Fruit fly (Drosophila melanogaster): ENCODE data around the gene r.

Gene r

dm6 chrX:16637594-16638485 lies 17.3 kb upstream of the r start, which contains the start of gene RpS19a (continued):
- TF ChIP-seq grn (GFP tag; optimal IDR thresholded peaks at IDR 0.05) (peak; percentile 37), gcm2 (GFP tag; optimal IDR thresholded peaks at IDR 0.05) (peak; percentile 36), CG11247 (GFP tag; IDR thresholded peaks at IDR 0.05) (peak; percentile 68), Dad (GFP tag; optimal IDR thresholded peaks at IDR 0.05) (peak; percentile 35), CG31365 (tag; optimal IDR thresholded peaks at IDR 0.05) (peak; percentile 81), TFAM (GFP tag; optimal IDR thresholded peaks at IDR 0.05) (no peak), CG9437 (GFP tag; optimal IDR thresholded peaks at IDR 0.05) (peak; percentile 74), CG15011 (GFP tag; optimal IDR thresholded peaks at IDR 0.05) (peak; percentile 81), gfzf (GFP tag; optimal IDR thresholded peaks at IDR 0.05) (no peak), CG1832 (GFP tag; optimal IDR thresholded peaks at IDR 0.05) (peak; percentile 53), Six4 (GFP tag; optimal IDR thresholded peaks at IDR 0.05) (no peak), CG4328 (GFP tag; optimal IDR thresholded peaks at IDR 0.05) (peak; percentile 85), CG5953 (GFP tag; IDR thresholded peaks at IDR 0.05) (peak; percentile 75), Lim3 (GFP tag; IDR thresholded peaks at IDR 0.05) (no peak), HHEX (GFP tag; optimal IDR thresholded peaks at IDR 0.05) (peak; percentile 91), CG8388 (GFP tag; optimal IDR thresholded peaks at IDR 0.05) (peak; percentile 49), Eip74EF (GFP tag; optimal IDR thresholded peaks at IDR 0.05) (peak in 1 of 2 experiments; percentile 76), Oli (tag; optimal IDR thresholded peaks at IDR 0.05) (peak; percentile 62), CG32772 (GFP tag; IDR thresholded peaks at IDR 0.05) (peak; percentile 33; the same call in 1 of the 2 replicates), CG13296 (GFP tag; optimal IDR thresholded peaks at IDR 0.05) (peak; percentile 90), E2f2 (GFP tag; IDR thresholded peaks at IDR 0.05) (peak; percentile 58), CG4404 (GFP tag; IDR thresholded peaks at IDR 0.05) (no peak), CG17829 (tag; optimal IDR thresholded peaks at IDR 0.05) (peak; percentile 45), CG6813 (GFP tag; optimal IDR thresholded peaks at IDR 0.05) (peak; percentile 88), Lhr (GFP tag; optimal IDR thresholded peaks at IDR 0.05) (peak; percentile 55), cg (GFP tag; optimal IDR thresholded peaks at IDR 0.05) (peak; percentile 72), pzg (GFP tag; optimal IDR thresholded peaks at IDR 0.05) (no peak), gt (GFP tag; IDR thresholded peaks at IDR 0.05) (0 out of 2 replicates have a peak, but pooled peaks have one; percentile 18), lola (GFP tag; optimal IDR thresholded peaks at IDR 0.05) (peak in 1 of 3 experiments; percentile 35), CG17385 (GFP tag; optimal IDR thresholded peaks at IDR 0.05) (peak; percentile 85), fd64A (GFP tag; optimal IDR thresholded peaks at IDR 0.05) (peak; percentile 87), CG4854 (GFP tag; optimal IDR thresholded peaks at IDR 0.05) (peak; percentile 65), CG11456 (GFP tag; IDR thresholded peaks at IDR 0.05) (peak; percentile 92), ase (GFP tag; IDR thresholded peaks at IDR 0.05) (peak; percentile 73; the same call in 2 of the 3 replicates), sna (GFP tag; IDR thresholded peaks at IDR 0.05; ENCODE audit: partially characterized antibody) (no peak), Neu2 (GFP tag; optimal IDR thresholded peaks at IDR 0.05; ENCODE audit: borderline replicate concordance) (peak; percentile 21), CG10979 (tag; optimal IDR thresholded peaks at IDR 0.05) (peak; percentile 35), CG16815 (GFP tag; optimal IDR thresholded peaks at IDR 0.05) (peak; percentile 1), bbx (GFP tag; IDR thresholded peaks at IDR 0.05; ENCODE audit: partially characterized antibody) (peak; percentile 11), mirr (GFP tag; optimal IDR thresholded peaks at IDR 0.05) (peak; percentile 91), Dip3 (GFP tag; optimal IDR thresholded peaks at IDR 0.05) (peak; percentile 17), nmo (GFP tag; optimal IDR thresholded peaks at IDR 0.05) (peak; percentile 49), CG17186 (GFP tag; optimal IDR thresholded peaks at IDR 0.05) (peak; percentile 72), lbe (GFP tag; optimal IDR thresholded peaks at IDR 0.05) (peak; percentile 32), CG12942 (GFP tag; optimal IDR thresholded peaks at IDR 0.05) (peak; percentile 21), Gug (GFP tag; IDR thresholded peaks at IDR 0.05) (peak; percentile 38; the same call in 2 of the 4 replicates), vnd (GFP tag; IDR thresholded peaks at IDR 0.05; ENCODE audit: partially characterized antibody) (0 out of 3 replicates have a peak, but pooled peaks have one; percentile 54)
